Fruit fly (Drosophila melanogaster): ENCODE measurements around the gene CG18417.
A peak's percentile ranks its signal among the peaks of the same experiment; 100 is the strongest.

Gene CG18417

dm6 chr3L:7433325-7433827, 33.5 kb downstream of the CG18417 start (continued):
- TF ChIP-seq trh (GFP tag; optimal IDR thresholded peaks at IDR 0.05) (no peak), az2 (GFP tag; optimal IDR thresholded peaks at IDR 0.05) (no peak), CG10209 (GFP tag; optimal IDR thresholded peaks at IDR 0.05) (no peak), dati (GFP tag; IDR thresholded peaks at IDR 0.05) (no peak), CG15073 (GFP tag; optimal IDR thresholded peaks at IDR 0.05) (no peak), CG4424 (GFP tag; optimal IDR thresholded peaks at IDR 0.05) (peak; percentile 10)

dm6 chr3L:7434198-7434597, 34.3 kb downstream of the CG18417 start:
- TF ChIP-seq Max (GFP tag; optimal IDR thresholded peaks at IDR 0.05) (no peak), lab (GFP tag; optimal IDR thresholded peaks at IDR 0.05) (no peak), CG31388 (GFP tag; optimal IDR thresholded peaks at IDR 0.05) (no peak), CG32772 (GFP tag; IDR thresholded peaks at IDR 0.05) (no peak), bowl (GFP tag; IDR thresholded peaks at IDR 0.05) (no peak), BtbVII (GFP tag; optimal IDR thresholded peaks at IDR 0.05) (no peak), crc (GFP tag; optimal IDR thresholded peaks at IDR 0.05) (no peak), D19B (GFP tag; optimal IDR thresholded peaks at IDR 0.05) (peak; percentile 23), NFAT (GFP tag; IDR thresholded peaks at IDR 0.05) (no peak), CG8478 (optimal IDR thresholded peaks at IDR 0.05) (peak; percentile 22), CG12391 (tag; optimal IDR thresholded peaks at IDR 0.05) (no peak), kay (GFP tag; optimal IDR thresholded peaks at IDR 0.05) (no peak), CG6813 (GFP tag; optimal IDR thresholded peaks at IDR 0.05) (no peak), TFAM (GFP tag; optimal IDR thresholded peaks at IDR 0.05) (no peak), D (optimal IDR thresholded peaks at IDR 0.05) (no peak), D (GFP tag; optimal IDR thresholded peaks at IDR 0.05) (no peak), CG3726 (GFP tag; IDR thresholded peaks at IDR 0.05) (no peak), prd (optimal IDR thresholded peaks at IDR 0.05) (no peak), prd (GFP tag; IDR thresholded peaks at IDR 0.05) (no peak), wek (GFP tag; optimal IDR thresholded peaks at IDR 0.05) (no peak), CG9609 (GFP tag; optimal IDR thresholded peaks at IDR 0.05) (no peak), CG30020 (tag; optimal IDR thresholded peaks at IDR 0.05) (no peak), Elba2 (GFP tag; optimal IDR thresholded peaks at IDR 0.05) (no peak), Ets65A (GFP tag) (no peak), CG11085 (GFP tag; IDR thresholded peaks at IDR 0.05) (no peak), CG14710 (tag; optimal IDR thresholded peaks at IDR 0.05) (no peak), zen2 (GFP tag; IDR thresholded peaks at IDR 0.05; ENCODE audit: partially characterized antibody) (0 out of 3 replicates have a peak, but pooled peaks have one; percentile 51), dimm (GFP tag; IDR thresholded peaks at IDR 0.05) (no peak), CG6254 (GFP tag; optimal IDR thresholded peaks at IDR 0.05) (no peak), klu (GFP tag; IDR thresholded peaks at IDR 0.05) (no peak), vvl (GFP tag; IDR thresholded peaks at IDR 0.05) (no peak), Nf-YB (GFP tag; optimal IDR thresholded peaks at IDR 0.05) (no peak), CG12236 (GFP tag; optimal IDR thresholded peaks at IDR 0.05) (no peak), Rx (GFP tag; IDR thresholded peaks at IDR 0.05) (no peak), CG7987 (GFP tag; optimal IDR thresholded peaks at IDR 0.05) (no peak), CG12942 (GFP tag; optimal IDR thresholded peaks at IDR 0.05) (no peak), kni (GFP tag; optimal IDR thresholded peaks at IDR 0.05) (no peak), CG4360 (GFP tag; IDR thresholded peaks at IDR 0.05) (no peak), CG5953 (GFP tag; IDR thresholded peaks at IDR 0.05) (no peak), crol (GFP tag; IDR thresholded peaks at IDR 0.05) (peak; percentile 41; the same call in 1 of the 2 replicates), Oaz (GFP tag; IDR thresholded peaks at IDR 0.05) (no peak), CG12769 (tag; optimal IDR thresholded peaks at IDR 0.05) (peak; percentile 4), her (GFP tag; optimal IDR thresholded peaks at IDR 0.05) (no peak), CG10565 (GFP tag; optimal IDR thresholded peaks at IDR 0.05) (no peak), insv (GFP tag; optimal IDR thresholded peaks at IDR 0.05) (no peak), cwo (GFP tag; optimal IDR thresholded peaks at IDR 0.05) (no peak)

Data from whole organism, embryonic.